Worm (Caenorhabditis elegans) whole organism, early embryonic: ENCODE results near the gene str-89.

Source experiments
- B0310.2 ChIP-seq: sonication (generic microtip); optimal IDR thresholded peaks from 2 replicates; lab custom pipeline; 2016; ENCODE audit warnings: mild to moderate bottlenecking, missing genetic modification characterization, missing compliant biosample characterization
- aly-1 ChIP-seq: sonication (generic microtip); optimal IDR thresholded peaks from 2 replicates; lab custom pipeline; 2016; ENCODE audit warnings: missing genetic modification characterization, missing compliant biosample characterization
- ama-1 ChIP-seq: fragments of 150-350 bp; optimal IDR thresholded peaks from 2 replicates; lab custom pipeline; 2014
- ceh-36 ChIP-seq: sonication (generic microtip); optimal IDR thresholded peaks from 2 replicates; lab custom pipeline; 2016; ENCODE audit warnings: missing genetic modification characterization, inconsistent platforms, missing compliant biosample characterization
- flt-1 ChIP-seq: fragments of 200-800 bp; sonication (Bioruptor generic); IDR thresholded peaks from 2 replicates; pipeline ENCODE4 v1.3.6; 2022; ENCODE audit warnings: missing genetic modification characterization, missing compliant biosample characterization

DNA sequence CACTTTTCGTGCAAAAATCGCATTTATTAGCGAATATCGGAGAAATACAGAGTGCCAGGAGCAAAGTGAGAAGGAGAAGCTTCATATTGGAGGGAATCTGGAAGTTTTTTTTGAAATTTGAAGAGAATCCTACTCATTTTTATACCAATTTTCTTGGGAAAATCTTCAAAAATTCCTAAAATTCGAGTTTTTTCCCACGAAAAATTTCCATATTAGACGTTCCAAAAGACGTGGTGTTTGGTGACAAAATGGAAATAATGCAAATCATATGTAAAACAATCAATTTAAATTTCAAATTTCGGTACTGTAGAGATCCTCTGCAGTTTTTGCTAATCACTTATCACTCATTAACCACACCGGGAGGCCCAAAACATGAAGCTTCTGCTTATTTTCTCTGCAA lies 16.2 kb downstream of the str-89 start, which contains the start of the genes F59A1.16 and F59A1.6:
- TF ChIP-seq B0310.2 (no peak), ama-1 (lab: Kevin White, UChicago) (no peak), flt-1 (GFP tag; lab: Robert Waterston, UW) (no peak), ceh-36 (tag; lab: Kevin White, UChicago) (no peak), aly-1 (tag; lab: Kevin White, UChicago) (no peak)
